Worm (Caenorhabditis elegans): ENCODE results near the gene T26H5.4.

Gene T26H5.4

DNA sequence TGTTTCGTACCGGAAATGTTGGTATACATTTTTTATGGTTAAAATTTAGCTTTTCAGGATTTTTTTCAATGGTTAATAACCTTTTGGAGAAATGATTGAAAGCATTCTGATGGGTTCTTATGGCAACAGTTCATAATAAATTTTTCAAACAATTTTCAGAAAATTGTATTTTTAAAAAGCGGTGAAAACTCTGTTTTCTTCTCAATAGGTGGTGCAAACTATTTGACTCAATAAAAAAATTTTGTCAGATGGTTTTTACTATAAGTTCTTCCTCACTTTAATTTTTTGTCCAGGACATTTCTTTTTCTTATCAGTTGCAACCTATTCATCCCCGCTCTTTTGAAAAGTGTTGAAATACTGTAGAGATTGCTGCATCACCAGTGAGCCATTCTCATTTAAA, 364 bp upstream of the T26H5.4 start, which contains the start of gene T26H5.14:
TSS of gene T26H5.14 (plus strand) at position 301 of the 400 bp plus-strand sequence.
- TF ChIP-seq flt-1 (GFP tag; IDR thresholded peaks at IDR 0.05) (no peak), cog-1 (tag; optimal IDR thresholded peaks at IDR 0.05) (no peak), ztf-23 (GFP tag; IDR thresholded peaks at IDR 0.05) (no peak), med-1 (GFP tag; optimal IDR thresholded peaks at IDR 0.05; ENCODE audit: insufficient read depth) (no peak), T22C8.4 (GFP tag; IDR thresholded peaks at IDR 0.05) (no peak), klf-2 (GFP tag; conservative IDR thresholded peaks at IDR 0.05) (no peak), ztf-29 (GFP tag; IDR thresholded peaks at IDR 0.05) (no peak), tab-1 (GFP tag; IDR thresholded peaks at IDR 0.05) (no peak), ref-1 (GFP tag; conservative IDR thresholded peaks at IDR 0.05) (no peak)

DNA sequence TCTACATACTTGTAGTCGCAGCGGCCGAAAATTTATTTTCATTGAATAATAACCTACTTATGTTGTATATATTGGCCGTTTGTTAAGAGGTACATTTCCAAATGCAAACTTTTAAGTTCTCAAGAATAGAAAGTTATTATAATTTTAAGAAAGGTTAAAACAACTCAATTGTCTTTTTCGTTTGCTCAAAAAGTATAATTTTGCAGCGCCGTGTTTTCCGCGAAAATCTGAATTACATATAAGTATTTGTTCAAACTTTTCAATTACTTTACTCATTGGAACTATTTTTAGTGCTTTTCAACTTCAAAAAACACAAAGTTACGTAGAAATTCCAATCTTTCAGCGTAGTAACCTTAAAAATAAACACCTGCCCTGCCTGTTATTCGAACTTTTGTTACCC, 3.1 kb downstream of the T26H5.4 start, which contains the start of gene srh-239:
TSS of gene srh-239 (plus strand) at position 301 of the 400 bp plus-strand sequence.
- TF ChIP-seq med-1 (GFP tag; optimal IDR thresholded peaks at IDR 0.05; ENCODE audit: insufficient read depth) (no peak), flt-1 (GFP tag; IDR thresholded peaks at IDR 0.05) (no peak), ref-1 (GFP tag; conservative IDR thresholded peaks at IDR 0.05) (no peak), cog-1 (tag; optimal IDR thresholded peaks at IDR 0.05) (no peak), tab-1 (GFP tag; IDR thresholded peaks at IDR 0.05) (no peak), T22C8.4 (GFP tag; IDR thresholded peaks at IDR 0.05) (no peak), ztf-29 (GFP tag; IDR thresholded peaks at IDR 0.05) (no peak), klf-2 (GFP tag; conservative IDR thresholded peaks at IDR 0.05) (no peak), ztf-23 (GFP tag; IDR thresholded peaks at IDR 0.05) (no peak)

DNA sequence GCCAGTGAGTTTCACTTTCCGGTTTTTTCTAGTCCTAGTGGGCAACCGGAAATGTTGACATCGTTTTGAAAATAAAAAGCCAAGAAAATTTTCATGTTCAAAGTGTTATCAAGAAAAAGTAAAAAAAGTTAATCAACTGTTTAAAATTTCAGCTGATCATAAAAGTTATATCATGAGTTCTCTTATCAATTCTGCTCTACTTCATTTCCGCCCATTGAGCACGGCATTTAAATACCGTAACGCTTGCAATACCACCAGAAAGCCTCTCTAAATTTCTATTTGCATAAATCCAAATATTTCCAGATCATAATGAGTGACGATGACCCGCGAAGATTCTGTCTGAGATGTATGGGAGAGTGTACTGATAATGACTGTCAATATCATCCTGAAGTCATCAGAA, 3.9 kb downstream of the T26H5.4 start, which contains the start of gene T26H5.9:
TSS of gene T26H5.9 (plus strand) at position 302 of the 400 bp plus-strand sequence.
- no peak for TF ChIP-seq flt-1 (GFP tag; IDR thresholded peaks at IDR 0.05)
- no peak for TF ChIP-seq T22C8.4 (GFP tag; IDR thresholded peaks at IDR 0.05)
- TF ChIP-seq med-1 (GFP tag; optimal IDR thresholded peaks at IDR 0.05; ENCODE audit: insufficient read depth), result no peak
- TF ChIP-seq ztf-23 (GFP tag; IDR thresholded peaks at IDR 0.05), result no peak
- TF ChIP-seq klf-2 (GFP tag; conservative IDR thresholded peaks at IDR 0.05), result no peak
- no peak for TF ChIP-seq tab-1 (GFP tag; IDR thresholded peaks at IDR 0.05)
- TF ChIP-seq cog-1 (tag; optimal IDR thresholded peaks at IDR 0.05), result no peak

DNA sequence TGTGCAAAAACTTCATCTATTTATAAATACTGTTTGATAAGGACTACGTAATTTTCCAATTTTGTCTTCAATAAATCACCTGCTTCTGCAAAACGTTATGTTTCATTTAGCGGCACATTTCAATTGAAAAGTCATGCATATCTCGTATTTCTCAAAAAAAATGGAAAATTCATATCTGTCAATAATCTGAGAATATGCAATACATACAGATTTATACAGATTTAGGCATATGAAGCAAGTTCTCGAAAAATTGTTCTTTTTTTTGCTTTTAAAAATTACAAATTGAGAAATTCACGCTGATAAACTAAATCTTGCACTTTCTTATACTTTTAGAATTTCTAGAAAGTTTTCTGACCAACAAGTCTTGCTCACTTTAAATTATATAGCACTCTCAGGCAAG, 4.3 kb downstream of the T26H5.4 start, which contains the start of gene T26H5.11:
TSS of gene T26H5.11 (minus strand) at position 101 of the 400 bp plus-strand sequence.
- TF ChIP-seq ref-1 (GFP tag; conservative IDR thresholded peaks at IDR 0.05) (no peak), flt-1 (GFP tag; IDR thresholded peaks at IDR 0.05) (no peak), tab-1 (GFP tag; IDR thresholded peaks at IDR 0.05) (no peak), cog-1 (tag; optimal IDR thresholded peaks at IDR 0.05) (no peak), T22C8.4 (GFP tag; IDR thresholded peaks at IDR 0.05) (no peak), ztf-23 (GFP tag; IDR thresholded peaks at IDR 0.05) (no peak), klf-2 (GFP tag; conservative IDR thresholded peaks at IDR 0.05) (no peak), ztf-29 (GFP tag; IDR thresholded peaks at IDR 0.05) (no peak), med-1 (GFP tag; optimal IDR thresholded peaks at IDR 0.05; ENCODE audit: insufficient read depth) (no peak)

DNA sequence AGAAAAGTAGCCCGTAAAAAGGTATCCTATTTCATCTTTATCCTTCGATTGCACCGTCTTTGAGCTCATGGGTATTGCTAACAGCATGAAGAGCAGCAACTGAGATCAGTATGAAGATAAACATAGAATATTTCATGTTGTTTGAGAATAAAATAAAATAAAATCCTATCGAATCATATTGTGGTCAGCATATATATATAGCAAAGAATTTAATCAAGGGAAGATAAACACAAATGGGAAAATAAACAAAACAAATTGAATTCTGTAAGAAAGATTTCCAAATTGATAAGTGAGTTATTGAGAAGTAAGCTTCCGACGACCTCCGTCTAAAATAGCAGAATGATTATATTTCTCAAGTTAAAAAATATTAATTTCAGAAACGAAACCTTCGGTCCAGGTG, 4.8 kb downstream of the T26H5.4 start, which contains the start of gene T26H5.10:
TSS of gene T26H5.10 (minus strand) at position 101 of the 400 bp plus-strand sequence.
- TF ChIP-seq ref-1 (GFP tag; conservative IDR thresholded peaks at IDR 0.05) (no peak), cog-1 (tag; optimal IDR thresholded peaks at IDR 0.05) (no peak), flt-1 (GFP tag; IDR thresholded peaks at IDR 0.05) (no peak), klf-2 (GFP tag; conservative IDR thresholded peaks at IDR 0.05) (no peak), med-1 (GFP tag; optimal IDR thresholded peaks at IDR 0.05; ENCODE audit: insufficient read depth) (no peak), tab-1 (GFP tag; IDR thresholded peaks at IDR 0.05) (no peak), T22C8.4 (GFP tag; IDR thresholded peaks at IDR 0.05) (no peak), ztf-23 (GFP tag; IDR thresholded peaks at IDR 0.05) (no peak), ztf-29 (GFP tag; IDR thresholded peaks at IDR 0.05) (no peak)

DNA sequence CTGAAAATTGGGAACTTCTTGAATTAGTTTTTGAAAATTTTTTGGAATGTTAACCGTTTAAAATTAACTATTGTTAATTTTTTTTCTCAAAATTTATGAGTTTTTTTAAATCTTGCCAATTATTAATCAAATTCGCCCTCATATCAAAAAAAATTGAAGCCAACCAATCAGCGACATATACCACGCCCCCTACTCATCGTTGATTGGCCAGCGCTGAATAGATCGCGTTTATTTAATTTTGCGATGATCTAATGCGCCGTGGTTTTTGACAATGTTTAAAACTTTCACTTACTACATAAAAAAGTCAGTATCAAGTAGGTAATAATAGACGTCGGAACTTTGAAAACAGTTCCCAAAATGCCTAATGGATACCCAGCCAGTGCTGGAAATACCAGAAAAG, 6.1 kb downstream of the T26H5.4 start:
- no peak for TF ChIP-seq klf-2 (GFP tag; conservative IDR thresholded peaks at IDR 0.05)
- TF ChIP-seq ztf-23 (GFP tag; IDR thresholded peaks at IDR 0.05), result no peak
- TF ChIP-seq med-1 (GFP tag; optimal IDR thresholded peaks at IDR 0.05; ENCODE audit: insufficient read depth), result no peak
- TF ChIP-seq cog-1 (tag; optimal IDR thresholded peaks at IDR 0.05), result no peak
- no peak for TF ChIP-seq ref-1 (GFP tag; conservative IDR thresholded peaks at IDR 0.05)
- TF ChIP-seq flt-1 (GFP tag; IDR thresholded peaks at IDR 0.05), result no peak
- TF ChIP-seq ztf-29 (GFP tag; IDR thresholded peaks at IDR 0.05), result no peak
- TF ChIP-seq tab-1 (GFP tag; IDR thresholded peaks at IDR 0.05), result no peak

DNA sequence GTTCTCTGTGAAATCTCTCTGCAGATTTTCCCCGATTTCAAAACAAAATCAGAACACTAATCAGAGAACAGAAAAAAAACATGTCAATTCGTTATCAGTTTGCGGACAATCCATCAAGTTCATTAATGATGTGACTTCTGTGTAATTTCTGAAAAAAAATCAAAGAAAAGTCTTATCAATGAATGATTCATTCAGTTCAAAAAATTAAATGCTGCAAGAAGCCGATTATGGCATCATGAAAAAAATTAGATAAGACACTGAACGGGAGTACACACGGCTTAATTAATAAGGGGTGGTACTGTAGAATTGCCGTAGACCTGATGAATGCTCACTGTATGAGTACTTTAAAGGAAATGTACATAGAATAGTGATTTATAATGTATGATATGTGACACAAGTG, 12.4 kb downstream of the T26H5.4 start:
- TF ChIP-seq ztf-23 (GFP tag; IDR thresholded peaks at IDR 0.05), result no peak

DNA sequence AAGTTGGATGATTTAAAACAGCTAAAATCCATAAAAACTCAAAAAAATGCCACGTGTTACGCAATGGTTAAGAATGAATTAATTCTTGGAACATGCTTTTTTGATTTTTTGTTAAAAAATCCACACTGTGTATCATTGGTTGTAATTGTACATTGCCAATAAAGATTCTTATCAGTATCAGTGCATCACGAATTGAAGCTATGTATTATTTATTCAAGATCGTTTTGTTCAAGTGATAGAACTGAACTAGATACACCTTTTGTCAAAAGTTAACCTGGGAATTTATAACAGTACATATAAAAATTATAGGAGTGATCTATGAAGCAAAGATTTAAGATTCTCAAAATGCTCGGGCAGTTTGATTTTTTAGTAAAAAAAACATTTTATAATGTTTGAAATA, 13.9 kb downstream of the T26H5.4 start:
- TF ChIP-seq cog-1 (tag; optimal IDR thresholded peaks at IDR 0.05) (no peak), ztf-23 (GFP tag; IDR thresholded peaks at IDR 0.05) (no peak), flt-1 (GFP tag; IDR thresholded peaks at IDR 0.05) (no peak), med-1 (GFP tag; optimal IDR thresholded peaks at IDR 0.05; ENCODE audit: insufficient read depth) (no peak), ref-1 (GFP tag; conservative IDR thresholded peaks at IDR 0.05) (no peak), ztf-29 (GFP tag; IDR thresholded peaks at IDR 0.05) (no peak)

DNA sequence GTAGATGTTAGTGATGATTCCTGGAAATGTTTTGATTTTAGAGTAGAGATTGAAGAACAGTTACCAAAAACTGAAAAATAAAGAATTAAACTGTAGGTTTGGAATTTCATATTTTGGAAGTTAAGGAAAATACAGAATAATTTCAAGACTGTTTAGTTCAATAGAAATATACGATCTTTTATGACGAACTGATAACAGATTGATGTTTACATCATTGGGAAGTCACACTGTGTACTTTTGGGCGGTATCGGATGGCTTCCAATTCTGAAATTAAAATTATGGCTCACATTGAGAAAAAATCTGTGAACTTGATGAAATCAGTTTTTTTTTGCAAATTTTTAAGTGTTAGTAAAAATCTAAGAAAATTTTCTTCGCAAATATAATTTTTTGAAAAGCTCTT, 16.0 kb downstream of the T26H5.4 start, which contains the start of gene T26H5.8:
TSS of gene T26H5.8 (minus strand) at position 270 of the 400 bp plus-strand sequence.
- no peak for TF ChIP-seq ztf-23 (GFP tag; IDR thresholded peaks at IDR 0.05)
- TF ChIP-seq cog-1 (tag; optimal IDR thresholded peaks at IDR 0.05), result no peak
- TF ChIP-seq klf-2 (GFP tag; conservative IDR thresholded peaks at IDR 0.05), result no peak
- no peak for TF ChIP-seq ztf-29 (GFP tag; IDR thresholded peaks at IDR 0.05)
- TF ChIP-seq ref-1 (GFP tag; conservative IDR thresholded peaks at IDR 0.05), result no peak
- TF ChIP-seq med-1 (GFP tag; optimal IDR thresholded peaks at IDR 0.05; ENCODE audit: insufficient read depth), result no peak
- TF ChIP-seq tab-1 (GFP tag; IDR thresholded peaks at IDR 0.05), result no peak
- no peak for TF ChIP-seq T22C8.4 (GFP tag; IDR thresholded peaks at IDR 0.05)
- TF ChIP-seq flt-1 (GFP tag; IDR thresholded peaks at IDR 0.05), result no peak

Measured in whole organism, midembryonic.